Worm (Caenorhabditis elegans) whole organism, L2 larva: ENCODE measurements around the gene enri-1.

ENCODE experiments used
- mab-5 ChIP-seq: fragments of 150-350 bp; optimal IDR thresholded peaks from 2 replicates; lab custom pipeline; 2014; ENCODE audit warnings: missing biosample characterization, missing genetic modification characterization
- nhr-10 ChIP-seq: sonication (generic microtip); optimal IDR thresholded peaks from 2 replicates; lab custom pipeline; 2017; ENCODE audit warnings: missing biosample characterization, missing genetic modification characterization
- sma-9 ChIP-seq, 2 experiments: fragments of 150-350 bp in 1 of 2; sonication (generic microtip) in 1 of 2; optimal IDR thresholded peaks; 2 replicates each; lab custom pipeline; 2014 to 2016; ENCODE audit warnings: missing genetic modification characterization in 2 of 2, mild to moderate bottlenecking in 1 of 2, missing biosample characterization in 1 of 2, missing compliant biosample characterization in 1 of 2, missing genetic modification reagents in 1 of 2, moderate library complexity in 1 of 2

- TF ChIP-seq nhr-10 (no peak), sma-9 (GFP tag; optimal IDR thresholded peaks at IDR 0.05; lab: Kevin White, UChicago) (no peak), sma-9 (tag; optimal IDR thresholded peaks at IDR 0.05; lab: Kevin White, UChicago) (no peak), mab-5 (tag; lab: Kevin White, UChicago) (no peak)
Measured at ce11 chrII:2306741-2307140, 34.7 kb downstream of the enri-1 start, which contains the start of gene B0281.3.
